In the genomic region with DNA sequence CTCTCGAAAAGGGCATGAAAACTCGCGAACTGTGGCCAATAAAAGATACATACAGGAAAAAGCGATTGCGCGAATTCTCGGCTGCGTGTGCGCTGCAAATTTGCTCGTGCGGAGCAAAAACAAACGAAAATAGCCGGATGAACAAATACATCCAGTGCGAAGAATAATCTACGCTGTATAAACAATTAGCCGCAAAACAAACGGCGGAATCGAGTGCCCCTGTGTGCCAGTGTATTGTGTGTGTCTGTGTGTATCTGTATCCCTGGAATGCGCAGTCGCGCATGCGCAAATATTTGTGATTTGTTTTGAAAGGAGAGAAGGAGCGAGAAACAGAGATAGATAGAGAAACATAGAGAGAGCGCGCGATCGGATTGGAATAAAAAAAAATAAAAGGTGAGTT, we compare ENCODE assay signal across 1 fruit fly cellular context.
TF ChIP-seq lines count a peak whose summit lies in the region.

No protein-coding gene starts in this region.

TF ChIP-seq in whole organism, embryonic, 481 proteins besides CTCF, POLR2A, EP300 and RAD21 (continued from another document):
- no peak for TF ChIP-seq CG32772 (GFP tag; IDR thresholded peaks at IDR 0.05; lab: Robert Waterston, UW)
- TF ChIP-seq CG11456 (GFP tag; IDR thresholded peaks at IDR 0.05; lab: Robert Waterston, UW), result no peak
- TF ChIP-seq ara (GFP tag; IDR thresholded peaks at IDR 0.05; lab: Robert Waterston, UW), result no peak
- peak; percentile 49 for TF ChIP-seq ewg (GFP tag; optimal IDR thresholded peaks at IDR 0.05; lab: Kevin White, UChicago)
- no peak for TF ChIP-seq ash1 (GFP tag; optimal IDR thresholded peaks at IDR 0.05; lab: Kevin White, UChicago)
- TF ChIP-seq Med (GFP tag; lab: Kevin White, UChicago), result peak; percentile 3
- TF ChIP-seq CG17186 (GFP tag; optimal IDR thresholded peaks at IDR 0.05; lab: Kevin White, UChicago), result no peak
- no peak for TF ChIP-seq Hr51 (GFP tag; optimal IDR thresholded peaks at IDR 0.05; lab: Kevin White, UChicago)
- no peak for TF ChIP-seq Bteb2 (GFP tag; optimal IDR thresholded peaks at IDR 0.05; lab: Kevin White, UChicago)
- no peak for TF ChIP-seq fd64A (GFP tag; optimal IDR thresholded peaks at IDR 0.05; lab: Kevin White, UChicago)
- no peak for TF ChIP-seq CG7786 (GFP tag; optimal IDR thresholded peaks at IDR 0.05; lab: Kevin White, UChicago)
- TF ChIP-seq pita (GFP tag; optimal IDR thresholded peaks at IDR 0.05; lab: Kevin White, UChicago), result no peak
- no peak for TF ChIP-seq Adf1 (GFP tag; IDR thresholded peaks at IDR 0.05; lab: Robert Waterston, UW)
- no peak for TF ChIP-seq Usf (GFP tag; optimal IDR thresholded peaks at IDR 0.05; lab: Kevin White, UChicago)
- peak; percentile 88 for TF ChIP-seq CG15479 (GFP tag; optimal IDR thresholded peaks at IDR 0.05; lab: Kevin White, UChicago)
- no peak for TF ChIP-seq peb (GFP tag; IDR thresholded peaks at IDR 0.05; lab: Robert Waterston, UW)
- TF ChIP-seq Mad (GFP tag; optimal IDR thresholded peaks at IDR 0.05; lab: Kevin White, UChicago), result no peak
- TF ChIP-seq sisA (GFP tag; IDR thresholded peaks at IDR 0.05; lab: Robert Waterston, UW), result no peak
- TF ChIP-seq amos (GFP tag; IDR thresholded peaks at IDR 0.05; lab: Robert Waterston, UW; ENCODE audit: partially characterized antibody), result no peak
- TF ChIP-seq Neu2 (GFP tag; optimal IDR thresholded peaks at IDR 0.05; lab: Kevin White, UChicago; ENCODE audit: borderline replicate concordance), result no peak
- no peak for TF ChIP-seq lola (GFP tag; optimal IDR thresholded peaks at IDR 0.05; lab: Kevin White, UChicago)
- TF ChIP-seq zfh1 (GFP tag; IDR thresholded peaks at IDR 0.05; lab: Robert Waterston, UW), result peak; percentile 30; the same call in 1 of the 3 replicates
- no peak for TF ChIP-seq gcm (GFP tag; optimal IDR thresholded peaks at IDR 0.05; lab: Kevin White, UChicago)
- TF ChIP-seq Poxn (GFP tag; IDR thresholded peaks at IDR 0.05; lab: Robert Waterston, UW), result no peak
- no peak for TF ChIP-seq CG17385 (GFP tag; optimal IDR thresholded peaks at IDR 0.05; lab: Kevin White, UChicago)
- TF ChIP-seq CG2116 (GFP tag; optimal IDR thresholded peaks at IDR 0.05; lab: Kevin White, UChicago), result no peak
- TF ChIP-seq z (GFP tag; IDR thresholded peaks at IDR 0.05; lab: Robert Waterston, UW), result no peak
- TF ChIP-seq Mes4 (GFP tag; optimal IDR thresholded peaks at IDR 0.05; lab: Kevin White, UChicago), result no peak
- no peak for TF ChIP-seq Sox102F (GFP tag; optimal IDR thresholded peaks at IDR 0.05; lab: Kevin White, UChicago)
- TF ChIP-seq HHEX (GFP tag; optimal IDR thresholded peaks at IDR 0.05; lab: Kevin White, UChicago), result no peak
- TF ChIP-seq D (optimal IDR thresholded peaks at IDR 0.05; lab: Kevin White, UChicago), result peak; percentile 41
- no peak for TF ChIP-seq D (GFP tag; optimal IDR thresholded peaks at IDR 0.05; lab: Kevin White, UChicago)
- no peak for TF ChIP-seq shn (GFP tag; optimal IDR thresholded peaks at IDR 0.05; lab: Kevin White, UChicago)
- TF ChIP-seq tna (GFP tag; IDR thresholded peaks at IDR 0.05; lab: Robert Waterston, UW; ENCODE audit: partially characterized antibody), result no peak
- peak; percentile 61 for TF ChIP-seq zf30C (GFP tag; optimal IDR thresholded peaks at IDR 0.05; lab: Kevin White, UChicago)
- TF ChIP-seq CG4617 (GFP tag; optimal IDR thresholded peaks at IDR 0.05; lab: Kevin White, UChicago; ENCODE audit: borderline replicate concordance), result no peak
- TF ChIP-seq CG1603 (tag; optimal IDR thresholded peaks at IDR 0.05; lab: Kevin White, UChicago), result no peak
- TF ChIP-seq HLHmδ (GFP tag; optimal IDR thresholded peaks at IDR 0.05; lab: Kevin White, UChicago), result no peak
- TF ChIP-seq CG9817 (tag; optimal IDR thresholded peaks at IDR 0.05; lab: Kevin White, UChicago), result no peak
- no peak for TF ChIP-seq Atf3 (GFP tag; optimal IDR thresholded peaks at IDR 0.05; lab: Kevin White, UChicago)
- no peak for TF ChIP-seq CG14441 (GFP tag; IDR thresholded peaks at IDR 0.05; lab: Robert Waterston, UW)
- TF ChIP-seq tx (GFP tag; optimal IDR thresholded peaks at IDR 0.05; lab: Kevin White, UChicago), result no peak
- no peak for TF ChIP-seq Ptx1 (GFP tag; IDR thresholded peaks at IDR 0.05; lab: Robert Waterston, UW)
- TF ChIP-seq CG9215 (GFP tag; IDR thresholded peaks at IDR 0.05; lab: Robert Waterston, UW), result no peak
- no peak for TF ChIP-seq Nf-YB (GFP tag; optimal IDR thresholded peaks at IDR 0.05; lab: Kevin White, UChicago)
- TF ChIP-seq CG42726 (GFP tag; IDR thresholded peaks at IDR 0.05; lab: Robert Waterston, UW; ENCODE audit: partially characterized antibody), result no peak
- TF ChIP-seq Camta (GFP tag; optimal IDR thresholded peaks at IDR 0.05; lab: Kevin White, UChicago), result no peak
- no peak for TF ChIP-seq CG30431 (GFP tag; optimal IDR thresholded peaks at IDR 0.05; lab: Kevin White, UChicago)
- TF ChIP-seq CG18619 (GFP tag; optimal IDR thresholded peaks at IDR 0.05; lab: Kevin White, UChicago), result no peak
- no peak for TF ChIP-seq pzg (GFP tag; optimal IDR thresholded peaks at IDR 0.05; lab: Kevin White, UChicago)
- no peak for TF ChIP-seq Atf-2 (GFP tag; optimal IDR thresholded peaks at IDR 0.05; lab: Kevin White, UChicago)
- TF ChIP-seq cad (GFP tag; optimal IDR thresholded peaks at IDR 0.05; lab: Kevin White, UChicago), result peak; percentile 3
- TF ChIP-seq gfzf (GFP tag; optimal IDR thresholded peaks at IDR 0.05; lab: Kevin White, UChicago), result no peak
- no peak for TF ChIP-seq CG31388 (GFP tag; optimal IDR thresholded peaks at IDR 0.05; lab: Kevin White, UChicago)
- TF ChIP-seq HmgD (GFP tag; optimal IDR thresholded peaks at IDR 0.05; lab: Kevin White, UChicago), result no peak
- no peak for TF ChIP-seq esg (GFP tag; conservative IDR thresholded peaks at IDR 0.05; lab: Robert Waterston, UW)
- TF ChIP-seq ftz-f1 (GFP tag; optimal IDR thresholded peaks at IDR 0.05; lab: Kevin White, UChicago), result no peak
- no peak for TF ChIP-seq fru (optimal IDR thresholded peaks at IDR 0.05; lab: Kevin White, UChicago)
- peak; percentile 92 for TF ChIP-seq CG6254 (GFP tag; optimal IDR thresholded peaks at IDR 0.05; lab: Kevin White, UChicago)
- no peak for TF ChIP-seq CG7357 (GFP tag; IDR thresholded peaks at IDR 0.05; lab: Robert Waterston, UW)
- no peak for TF ChIP-seq CG2875 (GFP tag; optimal IDR thresholded peaks at IDR 0.05; lab: Kevin White, UChicago)
- TF ChIP-seq CG3065 (GFP tag; optimal IDR thresholded peaks at IDR 0.05; lab: Kevin White, UChicago), result no peak
- TF ChIP-seq CG12104 (GFP tag; optimal IDR thresholded peaks at IDR 0.05; lab: Kevin White, UChicago), result no peak
- 0 out of 2 replicates have a peak, but pooled peaks have one; percentile 36 for TF ChIP-seq CG32767 (GFP tag; IDR thresholded peaks at IDR 0.05; lab: Robert Waterston, UW)
- no peak for TF ChIP-seq ranshi (GFP tag; IDR thresholded peaks at IDR 0.05; lab: Robert Waterston, UW)
- peak; percentile 44 for TF ChIP-seq ac (GFP tag; optimal IDR thresholded peaks at IDR 0.05; lab: Kevin White, UChicago)
- TF ChIP-seq CG15514 (GFP tag; optimal IDR thresholded peaks at IDR 0.05; lab: Kevin White, UChicago), result no peak
- TF ChIP-seq CG1024 (GFP tag; IDR thresholded peaks at IDR 0.05; lab: Robert Waterston, UW), result no peak
- TF ChIP-seq Nf-YC (tag; optimal IDR thresholded peaks at IDR 0.05; lab: Kevin White, UChicago), result no peak
- no peak for TF ChIP-seq CG11560 (tag; IDR thresholded peaks at IDR 0.05; lab: Robert Waterston, UW)
- TF ChIP-seq phol (tag; optimal IDR thresholded peaks at IDR 0.05; lab: Kevin White, UChicago), result no peak
- TF ChIP-seq CG7271 (tag; optimal IDR thresholded peaks at IDR 0.05; lab: Kevin White, UChicago), result no peak
- peak; percentile 41 for TF ChIP-seq zen (tag; optimal IDR thresholded peaks at IDR 0.05; lab: Kevin White, UChicago)
- TF ChIP-seq Drgx (GFP tag; IDR thresholded peaks at IDR 0.05; lab: Robert Waterston, UW), result no peak
- TF ChIP-seq Abd-B (GFP tag; optimal IDR thresholded peaks at IDR 0.05; lab: Kevin White, UChicago), result no peak
- peak; percentile 3 for TF ChIP-seq YL-1 (GFP tag; optimal IDR thresholded peaks at IDR 0.05; lab: Kevin White, UChicago)
- TF ChIP-seq insv (GFP tag; optimal IDR thresholded peaks at IDR 0.05; lab: Kevin White, UChicago), result no peak
- no peak for TF ChIP-seq tap (tag; optimal IDR thresholded peaks at IDR 0.05; lab: Kevin White, UChicago)
- TF ChIP-seq zen2 (GFP tag; IDR thresholded peaks at IDR 0.05; lab: Robert Waterston, UW; ENCODE audit: partially characterized antibody), result no peak
- no peak for TF ChIP-seq btn (GFP tag; optimal IDR thresholded peaks at IDR 0.05; lab: Kevin White, UChicago)
- TF ChIP-seq Bdp1 (GFP tag; optimal IDR thresholded peaks at IDR 0.05; lab: Kevin White, UChicago), result no peak
- TF ChIP-seq CG15269 (tag; optimal IDR thresholded peaks at IDR 0.05; lab: Kevin White, UChicago), result no peak
- no peak for TF ChIP-seq ems (GFP tag; optimal IDR thresholded peaks at IDR 0.05; lab: Kevin White, UChicago)
- TF ChIP-seq CG18764 (GFP tag; optimal IDR thresholded peaks at IDR 0.05; lab: Kevin White, UChicago), result no peak
- TF ChIP-seq fd102C (GFP tag; optimal IDR thresholded peaks at IDR 0.05; lab: Kevin White, UChicago), result peak; percentile 72
- TF ChIP-seq CoRest (tag; optimal IDR thresholded peaks at IDR 0.05; lab: Kevin White, UChicago), result no peak
- no peak for TF ChIP-seq pum (GFP tag; optimal IDR thresholded peaks at IDR 0.05; lab: Kevin White, UChicago)
- TF ChIP-seq CG11085 (GFP tag; IDR thresholded peaks at IDR 0.05; lab: Robert Waterston, UW), result no peak
- peak; percentile 9 for TF ChIP-seq Ets65A (GFP tag; lab: Kevin White, UChicago)
- TF ChIP-seq CG4730 (GFP tag; IDR thresholded peaks at IDR 0.05; lab: Robert Waterston, UW), result no peak
- TF ChIP-seq cas (GFP tag; IDR thresholded peaks at IDR 0.05; lab: Robert Waterston, UW), result no peak
- TF ChIP-seq CG17361 (GFP tag; IDR thresholded peaks at IDR 0.05; lab: Robert Waterston, UW), result no peak
- no peak for TF ChIP-seq bsh (GFP tag; optimal IDR thresholded peaks at IDR 0.05; lab: Kevin White, UChicago)
- TF ChIP-seq Meics (GFP tag; optimal IDR thresholded peaks at IDR 0.05; lab: Kevin White, UChicago), result no peak
- peak; percentile 15 for TF ChIP-seq sens (GFP tag; lab: Kevin White, UChicago)
- peak; percentile 23 for TF ChIP-seq cg (GFP tag; optimal IDR thresholded peaks at IDR 0.05; lab: Kevin White, UChicago)
- no peak for TF ChIP-seq crol (GFP tag; IDR thresholded peaks at IDR 0.05; lab: Robert Waterston, UW)
- TF ChIP-seq sd (tag; optimal IDR thresholded peaks at IDR 0.05; lab: Kevin White, UChicago), result peak; percentile 53
- TF ChIP-seq CG4282 (GFP tag; optimal IDR thresholded peaks at IDR 0.05; lab: Kevin White, UChicago), result no peak
- TF ChIP-seq klu (GFP tag; IDR thresholded peaks at IDR 0.05; lab: Robert Waterston, UW), result no peak
- no peak for TF ChIP-seq MESR4 (GFP tag; optimal IDR thresholded peaks at IDR 0.05; lab: Kevin White, UChicago)
- TF ChIP-seq lov (optimal IDR thresholded peaks at IDR 0.05; lab: Kevin White, UChicago), result no peak
- TF ChIP-seq lov (GFP tag; IDR thresholded peaks at IDR 0.05; lab: Robert Waterston, UW), result no peak
- TF ChIP-seq CG12219 (GFP tag; optimal IDR thresholded peaks at IDR 0.05; lab: Kevin White, UChicago), result no peak
- no peak for TF ChIP-seq mld (GFP tag; IDR thresholded peaks at IDR 0.05; lab: Robert Waterston, UW; ENCODE audit: partially characterized antibody)
- no peak for TF ChIP-seq maf-S (GFP tag; optimal IDR thresholded peaks at IDR 0.05; lab: Kevin White, UChicago)
- TF ChIP-seq sug (tag; optimal IDR thresholded peaks at IDR 0.05; lab: Kevin White, UChicago), result no peak
- TF ChIP-seq ind (GFP tag; optimal IDR thresholded peaks at IDR 0.05; lab: Kevin White, UChicago), result no peak
- no peak for TF ChIP-seq Tbp (GFP tag; optimal IDR thresholded peaks at IDR 0.05; lab: Kevin White, UChicago)
- no peak for TF ChIP-seq sens-2 (GFP tag; IDR thresholded peaks at IDR 0.05; lab: Robert Waterston, UW)
- no peak for TF ChIP-seq Scr (GFP tag; IDR thresholded peaks at IDR 0.05; lab: Robert Waterston, UW; ENCODE audit: partially characterized antibody)
- no peak for TF ChIP-seq seq (GFP tag; IDR thresholded peaks at IDR 0.05; lab: Robert Waterston, UW)
- TF ChIP-seq pnt (GFP tag; optimal IDR thresholded peaks at IDR 0.05; lab: Kevin White, UChicago), result no peak
- TF ChIP-seq Doc3 (GFP tag; IDR thresholded peaks at IDR 0.05; lab: Robert Waterston, UW; ENCODE audit: partially characterized antibody), result no peak
